Worm (Caenorhabditis elegans) whole organism, L3 larva: ENCODE measurements around the gene K12D12.5.

Experiments used
- ama-1 ChIP-seq: fragments of 150-350 bp; optimal IDR thresholded peaks from 2 replicates; lab custom pipeline; 2018
- ceh-16 ChIP-seq: sonication (generic microtip); optimal IDR thresholded peaks from 2 replicates; lab custom pipeline; 2017; ENCODE audit warnings: missing biosample characterization, missing genetic modification characterization
- daf-12 ChIP-seq: fragments of 150-350 bp; optimal IDR thresholded peaks from 2 replicates; lab custom pipeline; 2014; ENCODE audit warnings: missing biosample characterization, missing genetic modification reagents, missing genetic modification characterization
- fkh-10 ChIP-seq: sonication (generic microtip); optimal IDR thresholded peaks from 2 replicates; lab custom pipeline; 2017; ENCODE audit warnings: missing biosample characterization, missing genetic modification reagents, missing genetic modification characterization
- mdl-1 ChIP-seq: fragments of 150-350 bp; optimal IDR thresholded peaks from 2 replicates; lab custom pipeline; 2014; ENCODE audit warnings: missing biosample characterization, missing genetic modification characterization
- nhr-237 ChIP-seq: fragments of 150-350 bp; optimal IDR thresholded peaks from 2 replicates; lab custom pipeline; 2014; ENCODE audit warnings: missing biosample characterization, missing genetic modification characterization
- snpc-4 ChIP-seq: fragments of 150-350 bp; optimal IDR thresholded peaks from 2 replicates; lab custom pipeline; 2014; ENCODE audit warnings: missing biosample characterization, missing genetic modification characterization

DNA sequence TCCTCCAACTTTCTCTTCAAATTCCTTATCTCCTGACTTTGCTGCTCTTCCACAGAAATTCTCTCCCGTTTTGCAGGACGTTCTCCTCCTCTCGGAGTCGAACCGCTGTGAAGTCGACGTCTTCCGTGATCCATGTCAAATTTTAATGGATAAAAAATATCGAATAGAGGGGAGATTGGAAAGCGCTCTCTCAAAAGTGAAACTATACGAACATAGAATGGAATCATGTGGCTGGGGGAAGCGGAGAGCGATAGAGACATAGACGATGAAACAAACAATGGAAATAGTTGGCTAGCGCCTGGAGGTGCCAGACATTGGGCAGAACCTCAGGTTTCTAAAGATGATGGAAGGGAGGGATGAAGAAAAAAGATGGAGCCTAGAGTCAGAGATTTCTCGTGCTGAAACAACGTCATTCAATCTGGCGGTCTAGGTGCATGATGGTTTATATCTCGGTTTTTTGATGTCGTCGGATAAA is 46.9 kb upstream of the K12D12.5 start, which contains the start of gene F43G6.8:
- TF ChIP-seq ama-1 (lab: Kevin White, UChicago) (no peak), nhr-237 (tag; lab: Kevin White, UChicago) (no peak), fkh-10 (no peak), mdl-1 (tag; lab: Kevin White, UChicago) (no peak), ceh-16 (tag; lab: Kevin White, UChicago) (no peak), daf-12 (tag; lab: Kevin White, UChicago) (no peak), snpc-4 (tag; lab: Kevin White, UChicago) (peak; percentile 32)
